Worm (Caenorhabditis elegans) whole organism, young adult: ENCODE measurements around the gene srd-68.

Source experiments
- F52B5.7 ChIP-seq: sonication (generic microtip); optimal IDR thresholded peaks from 2 replicates; lab custom pipeline; 2016; ENCODE audit warnings: mild to moderate bottlenecking, missing genetic modification characterization, missing compliant biosample characterization
- Y56A3A.18 ChIP-seq: fragments of 200-800 bp; sonication (Bioruptor generic); IDR thresholded peaks from 2 replicates; pipeline ENCODE4 v1.3.6; 2022; ENCODE audit warnings: missing genetic modification reagents, missing genetic modification characterization, missing compliant biosample characterization
- attf-6 ChIP-seq: fragments of 200-800 bp; sonication (Bioruptor generic); IDR thresholded peaks from 2 replicates; pipeline ENCODE4 v1.3.6; 2022; ENCODE audit warnings: missing genetic modification reagents, missing genetic modification characterization, missing compliant biosample characterization
- ceh-79 ChIP-seq: sonication (generic microtip); optimal IDR thresholded peaks from 2 replicates; lab custom pipeline; 2017; ENCODE audit warnings: mild to moderate bottlenecking, missing genetic modification characterization, missing compliant biosample characterization
- ceh-91 ChIP-seq: fragments of 200-800 bp; sonication (Bioruptor generic); IDR thresholded peaks from 2 replicates; pipeline ENCODE4 v1.3.6; 2022; ENCODE audit warnings: missing genetic modification reagents, missing genetic modification characterization, missing compliant biosample characterization
- hlh-12 ChIP-seq: sonication (generic microtip); optimal IDR thresholded peaks from 2 replicates; lab custom pipeline; 2016; ENCODE audit warnings: missing genetic modification characterization, missing compliant biosample characterization
- lin-54 ChIP-seq: fragments of 200-800 bp; sonication (Bioruptor generic); optimal IDR thresholded peaks from 2 replicates; lab custom pipeline; 2018; ENCODE audit warnings: mild to moderate bottlenecking, missing genetic modification characterization, missing compliant biosample characterization
- pbrm-1 ChIP-seq: fragments of 200-800 bp; sonication (Bioruptor generic); IDR thresholded peaks from 2 replicates; pipeline ENCODE4 v1.3.6; 2022; ENCODE audit warnings: missing genetic modification reagents, missing genetic modification characterization, missing compliant biosample characterization
- pha-4 ChIP-seq: fragments of 150-350 bp; sonication (generic microtip); optimal IDR thresholded peaks from 2 replicates; lab custom pipeline; 2014; ENCODE audit warnings: missing biosample characterization, missing genetic modification reagents, missing genetic modification characterization
- snpc-4 ChIP-seq, 5 experiments: fragments of 150-350 bp in 1 of 5; sonication (generic microtip) in 4 of 5; optimal IDR thresholded peaks; 2 replicates each; lab custom pipeline; 2014 to 2018; ENCODE audit warnings: missing genetic modification characterization in 5 of 5, missing biosample characterization in 3 of 5, antibody characterized with exemption in 2 of 5, mild to moderate bottlenecking in 2 of 5, missing compliant biosample characterization in 2 of 5, missing genotype in 2 of 5, moderate library complexity in 2 of 5, missing genetic modification reagents in 1 of 5
- unc-130 ChIP-seq: sonication (generic microtip); optimal IDR thresholded peaks from 2 replicates; lab custom pipeline; 2016; ENCODE audit warnings: missing genetic modification reagents, missing genetic modification characterization, missing compliant biosample characterization

DNA sequence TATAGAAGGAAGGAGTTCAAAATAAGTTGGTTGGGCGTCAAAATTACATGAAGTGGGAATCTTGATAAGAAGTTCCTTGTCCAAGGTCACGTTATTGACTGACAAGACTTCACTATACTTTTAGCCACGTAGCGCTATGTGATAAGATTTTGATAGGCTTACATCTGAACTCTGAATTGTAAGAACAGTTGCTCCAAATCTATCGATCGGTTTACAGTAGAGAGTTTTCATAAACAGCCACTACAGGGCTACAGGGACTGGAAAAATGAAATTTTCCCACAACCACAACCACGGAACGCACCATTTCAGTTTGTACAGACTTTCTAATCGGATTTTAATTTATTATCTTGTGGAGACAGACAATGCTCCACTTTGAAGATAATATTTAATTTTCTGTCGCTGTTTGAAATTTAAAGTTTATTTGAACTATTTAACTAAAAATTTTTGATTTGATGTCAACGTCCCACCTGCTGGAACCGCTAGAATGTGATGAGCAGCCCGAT lies 44.6 kb downstream of the srd-68 start, which contains the start of the genes clec-31 and clec-22:
- no peak for TF ChIP-seq unc-130 (GFP tag; lab: Kevin White, UChicago)
- no peak for TF ChIP-seq snpc-4 (GFP tag; optimal IDR thresholded peaks at IDR 0.05; lab: Kevin White, UChicago)
- no peak for TF ChIP-seq snpc-4 (tag; optimal IDR thresholded peaks at IDR 0.05; lab: Kevin White, UChicago)
- TF ChIP-seq ceh-79 (tag; lab: Kevin White, UChicago), result no peak
- no peak for TF ChIP-seq pbrm-1
- TF ChIP-seq pha-4 (tag; lab: Kevin White, UChicago), result no peak
- no peak for TF ChIP-seq ceh-91
- no peak for TF ChIP-seq hlh-12
- no peak for TF ChIP-seq Y56A3A.18
- TF ChIP-seq lin-54, result no peak
- TF ChIP-seq attf-6 (GFP tag; lab: Robert Waterston, UW), result no peak
- TF ChIP-seq F52B5.7, result no peak
